Fruit fly (Drosophila melanogaster) whole organism, embryonic: ENCODE measurements around the gene neb.
A peak's percentile ranks its signal among the peaks of the same experiment; 100 is the strongest.

ENCODE experiments used
- Atf-2 ChIP-seq: fragments of 200-800 bp; sonication (Bioruptor generic); optimal IDR thresholded peaks from 2 replicates; lab custom pipeline; 2016; ENCODE audit warnings: missing biosample characterization, missing genetic modification characterization
- Awh ChIP-seq: fragments of 200-800 bp; sonication (Bioruptor generic); IDR thresholded peaks from 2 replicates; pipeline ENCODE4, ENCODE4 v1.3.6; 2022; ENCODE audit warnings: missing biosample characterization, missing genetic modification characterization
- BEAF-32 ChIP-seq: fragments of 200-800 bp; sonication (Bioruptor generic); optimal IDR thresholded peaks from 3 replicates; lab custom pipeline; 2017; ENCODE audit warnings: missing biosample characterization, missing genetic modification characterization, mild to moderate bottlenecking, moderate library complexity, missing genetic modification reagents
- CG10274 ChIP-seq: fragments of 200-800 bp; sonication (Bioruptor generic); optimal IDR thresholded peaks from 3 replicates; lab custom pipeline; 2017; ENCODE audit warnings: missing biosample characterization, mild to moderate bottlenecking, missing genetic modification characterization
- CG10321 ChIP-seq: fragments of 200-800 bp; sonication (Bioruptor generic); IDR thresholded peaks from 2 replicates; pipeline ENCODE4 v1.3.6; 2022; ENCODE audit warnings: missing biosample characterization, missing genetic modification characterization
- CG12299 ChIP-seq: fragments of 200-800 bp; sonication (Bioruptor generic); optimal IDR thresholded peaks from 2 replicates; lab custom pipeline; 2018; ENCODE audit warnings: missing biosample characterization, mild to moderate bottlenecking, missing genetic modification characterization
- CG13775 ChIP-seq: fragments of 200-800 bp; sonication (Bioruptor generic); optimal IDR thresholded peaks from 3 replicates; lab custom pipeline; 2017; ENCODE audit warnings: missing biosample characterization, mild to moderate bottlenecking, missing genetic modification characterization
- CG14050 ChIP-seq: fragments of 200-800 bp; sonication (Bioruptor generic); IDR thresholded peaks from 3 replicates; pipeline ENCODE4 v1.3.6; 2022; ENCODE audit warnings: missing biosample characterization, missing genetic modification characterization
- CG14441 ChIP-seq: fragments of 200-800 bp; sonication (Bioruptor generic); IDR thresholded peaks from 2 replicates; pipeline ENCODE4 v1.3.6; 2022; ENCODE audit warnings: missing biosample characterization, missing genetic modification characterization
- CG14667 ChIP-seq: fragments of 200-800 bp; sonication (Bioruptor generic); IDR thresholded peaks from 2 replicates; pipeline ENCODE4 v1.3.6; 2022; ENCODE audit warnings: missing biosample characterization, missing genetic modification characterization
- CG14965 ChIP-seq: fragments of 200-800 bp; sonication (Bioruptor generic); optimal IDR thresholded peaks from 2 replicates; lab custom pipeline; 2016; ENCODE audit warnings: missing biosample characterization, missing genetic modification characterization, borderline replicate concordance
- CG15011 ChIP-seq: fragments of 200-800 bp; sonication (Bioruptor generic); optimal IDR thresholded peaks from 3 replicates; lab custom pipeline; 2018; ENCODE audit warnings: missing biosample characterization, mild to moderate bottlenecking, missing genetic modification characterization
- CG1602 ChIP-seq: fragments of 200-800 bp; sonication (Bioruptor generic); optimal IDR thresholded peaks from 3 replicates; lab custom pipeline; 2016; ENCODE audit warnings: missing biosample characterization, missing genetic modification characterization
- CG17802 ChIP-seq: fragments of 200-800 bp; sonication (Bioruptor generic); optimal IDR thresholded peaks from 2 replicates; lab custom pipeline; 2018; ENCODE audit warnings: missing biosample characterization, mild to moderate bottlenecking, missing genetic modification characterization, moderate library complexity
- CG18011 ChIP-seq: fragments of 200-800 bp; sonication (Bioruptor generic); optimal IDR thresholded peaks from 2 replicates; lab custom pipeline; 2017; ENCODE audit warnings: missing biosample characterization, missing genetic modification characterization, mild to moderate bottlenecking, moderate library complexity, missing genotype
- CG1832 ChIP-seq: fragments of 200-800 bp; sonication (Bioruptor generic); optimal IDR thresholded peaks from 2 replicates; lab custom pipeline; 2017; ENCODE audit warnings: missing biosample characterization, mild to moderate bottlenecking, missing genetic modification characterization, inconsistent platforms
- CG31365 ChIP-seq: fragments of 200-800 bp; sonication (Bioruptor generic); optimal IDR thresholded peaks from 2 replicates; lab custom pipeline; 2018; ENCODE audit warnings: missing biosample characterization, mild to moderate bottlenecking, missing genetic modification characterization
- CG34376 ChIP-seq: fragments of 200-800 bp; sonication (Bioruptor generic); optimal IDR thresholded peaks from 2 replicates; lab custom pipeline; 2018; ENCODE audit warnings: missing biosample characterization, mild to moderate bottlenecking, missing genetic modification characterization
- CG4282 ChIP-seq: fragments of 200-800 bp; sonication (Bioruptor generic); optimal IDR thresholded peaks from 2 replicates; lab custom pipeline; 2016; ENCODE audit warnings: missing biosample characterization, missing genetic modification characterization
- CG6765 ChIP-seq: fragments of 200-800 bp; sonication (Bioruptor generic); optimal IDR thresholded peaks from 3 replicates; lab custom pipeline; 2017; ENCODE audit warnings: missing biosample characterization, mild to moderate bottlenecking, missing genetic modification characterization
- CG7839 ChIP-seq: fragments of 200-800 bp; sonication (Bioruptor generic); optimal IDR thresholded peaks from 3 replicates; lab custom pipeline; 2018; ENCODE audit warnings: missing biosample characterization, mild to moderate bottlenecking, missing genetic modification characterization, moderate library complexity
- CG8388 ChIP-seq: fragments of 200-800 bp; sonication (Bioruptor generic); optimal IDR thresholded peaks from 2 replicates; lab custom pipeline; 2019; ENCODE audit warnings: missing biosample characterization, mild to moderate bottlenecking, missing genetic modification characterization, moderate library complexity
- Camta ChIP-seq: fragments of 200-800 bp; sonication (Bioruptor generic); optimal IDR thresholded peaks from 2 replicates; lab custom pipeline; 2016; ENCODE audit warnings: missing biosample characterization, missing genetic modification characterization
- Dad ChIP-seq: fragments of 200-800 bp; sonication (Bioruptor generic); optimal IDR thresholded peaks from 3 replicates; lab custom pipeline; 2016; ENCODE audit warnings: missing biosample characterization, missing genetic modification characterization
- Dip2 ChIP-seq: fragments of 200-800 bp; sonication (Bioruptor generic); IDR thresholded peaks from 2 replicates; pipeline ENCODE4 v1.3.6; 2022; ENCODE audit warnings: missing biosample characterization, missing genetic modification characterization
- Dll ChIP-seq: fragments of 200-800 bp; sonication (Bioruptor generic); IDR thresholded peaks from 4 replicates; pipeline ENCODE4 v1.3.6; 2022; ENCODE audit warnings: missing biosample characterization, missing genetic modification characterization; ENCODE audit not compliant: partially characterized antibody
- Ets97D ChIP-seq: fragments of 200-800 bp; sonication (Bioruptor generic); optimal IDR thresholded peaks from 3 replicates; lab custom pipeline; 2016; ENCODE audit warnings: missing biosample characterization, missing genetic modification characterization
- Fer3 ChIP-seq: fragments of 200-800 bp; sonication (Bioruptor generic); optimal IDR thresholded peaks from 2 replicates; lab custom pipeline; 2018; ENCODE audit warnings: missing biosample characterization, mild to moderate bottlenecking, missing genetic modification characterization, moderate library complexity
- Hmr ChIP-seq: fragments of 200-800 bp; sonication (Bioruptor generic); optimal IDR thresholded peaks from 3 replicates; lab custom pipeline; 2017; ENCODE audit warnings: mild to moderate bottlenecking, missing biosample characterization, missing genetic modification reagents, missing genetic modification characterization
- Hr39 ChIP-seq: fragments of >200 bp; optimal IDR thresholded peaks from 2 replicates; lab custom pipeline; 2017
- Jarid2 ChIP-seq: fragments of 200-800 bp; sonication (Bioruptor generic); optimal IDR thresholded peaks from 3 replicates; lab custom pipeline; 2017; ENCODE audit warnings: mild to moderate bottlenecking, missing biosample characterization, missing genetic modification reagents, missing genetic modification characterization
- MBD-R2 ChIP-seq: fragments of 200-800 bp; sonication (Bioruptor generic); IDR thresholded peaks from 2 replicates; pipeline ENCODE4 v1.3.6; 2022; ENCODE audit warnings: missing biosample characterization, missing genetic modification characterization
- Max ChIP-seq: fragments of 200-800 bp; sonication (Bioruptor generic); optimal IDR thresholded peaks from 2 replicates; lab custom pipeline; 2016; ENCODE audit warnings: missing biosample characterization, mild to moderate bottlenecking, missing genetic modification characterization
- Med ChIP-seq: fragments of 200-800 bp; sonication (Bioruptor generic); peaks from one replicate; lab custom pipeline; 2016; ENCODE audit warnings: missing biosample characterization, missing genetic modification characterization, mild to moderate bottlenecking, inconsistent platforms, moderate library complexity
- Sin3A ChIP-seq: fragments of >200 bp; optimal IDR thresholded peaks from 2 replicates; lab custom pipeline; 2018
- Six4 ChIP-seq: fragments of 200-800 bp; sonication (Bioruptor generic); optimal IDR thresholded peaks from 2 replicates; lab custom pipeline; 2016; ENCODE audit warnings: missing biosample characterization, missing genetic modification characterization
- Ssrp ChIP-seq: fragments of 200-800 bp; sonication (Bioruptor generic); optimal IDR thresholded peaks from 2 replicates; lab custom pipeline; 2018; ENCODE audit warnings: missing biosample characterization, mild to moderate bottlenecking, missing genetic modification characterization, moderate library complexity
- btn ChIP-seq: fragments of 200-800 bp; sonication (Bioruptor generic); optimal IDR thresholded peaks from 2 replicates; lab custom pipeline; 2016; ENCODE audit warnings: missing biosample characterization, missing genetic modification characterization
- cad ChIP-seq: fragments of >200 bp; optimal IDR thresholded peaks from 2 replicates; lab custom pipeline; 2017; ENCODE audit warnings: missing biosample characterization, missing genetic modification characterization
- caup ChIP-seq: fragments of 200-800 bp; sonication (Bioruptor generic); optimal IDR thresholded peaks from 3 replicates; lab custom pipeline; 2017; ENCODE audit warnings: missing biosample characterization, mild to moderate bottlenecking, missing genetic modification characterization, moderate library complexity; ENCODE audit not compliant: severe bottlenecking
- cg ChIP-seq: fragments of 200-800 bp; sonication (Bioruptor generic); optimal IDR thresholded peaks from 3 replicates; lab custom pipeline; 2019; ENCODE audit warnings: missing biosample characterization, mild to moderate bottlenecking, missing genetic modification characterization, moderate library complexity
- dimm ChIP-seq: fragments of 200-800 bp; sonication (Bioruptor generic); IDR thresholded peaks from 2 replicates; pipeline ENCODE4 v1.3.6; 2022; ENCODE audit warnings: missing biosample characterization, missing genetic modification characterization
- dpn ChIP-seq, 2 experiments: fragments of 200-800 bp; sonication (Bioruptor generic); optimal IDR thresholded peaks; 3 replicates each; lab custom pipeline; 2016; ENCODE audit warnings: missing biosample characterization in 2 of 2, missing genetic modification characterization in 2 of 2
- esg ChIP-seq: fragments of 200-800 bp; sonication (Bioruptor generic); conservative IDR thresholded peaks from 2 replicates; pipeline ENCODE4 v1.3.6; 2022; ENCODE audit warnings: missing biosample characterization, missing genetic modification characterization
- eve ChIP-seq, 2 experiments: fragments of >200 bp; optimal IDR thresholded peaks; 2 replicates each; lab custom pipeline; 2017; ENCODE audit warnings: missing biosample characterization in 2 of 2, missing genetic modification characterization in 2 of 2
- her ChIP-seq: fragments of 200-800 bp; sonication (Bioruptor generic); optimal IDR thresholded peaks from 2 replicates; lab custom pipeline; 2016; ENCODE audit warnings: missing biosample characterization, missing genetic modification characterization
- jigr1 ChIP-seq: fragments of 200-800 bp; sonication (Bioruptor generic); IDR thresholded peaks from 3 replicates; pipeline ENCODE4 v1.3.6; 2022; ENCODE audit warnings: missing biosample characterization, missing genetic modification characterization
- mld ChIP-seq: fragments of 200-800 bp; sonication (Bioruptor generic); IDR thresholded peaks from 3 replicates; pipeline ENCODE4 v1.3.6; 2022; ENCODE audit warnings: missing biosample characterization, missing genetic modification characterization; ENCODE audit not compliant: partially characterized antibody
- pzg ChIP-seq: fragments of 200-800 bp; sonication (Bioruptor generic); optimal IDR thresholded peaks from 3 replicates; lab custom pipeline; 2018; ENCODE audit warnings: missing biosample characterization, mild to moderate bottlenecking, missing genetic modification characterization, moderate library complexity
- salm ChIP-seq: fragments of 200-800 bp; sonication (Bioruptor generic); optimal IDR thresholded peaks from 2 replicates; lab custom pipeline; 2018; ENCODE audit warnings: missing biosample characterization, mild to moderate bottlenecking, missing genetic modification characterization
- sob ChIP-seq: fragments of 200-800 bp; sonication (Bioruptor generic); IDR thresholded peaks from 2 replicates; pipeline ENCODE4 v1.3.6; 2022; ENCODE audit warnings: missing biosample characterization, missing genetic modification characterization

The neb gene

dm6 chr2L:20097105-20097631, 21.6 kb downstream of the neb start, which contains the start of the genes mRpS18B and Kua (continued):
- TF ChIP-seq cg (GFP tag; lab: Kevin White, UChicago), result no peak
- peak; percentile 43 for TF ChIP-seq CG34376 (GFP tag; lab: Kevin White, UChicago)
- TF ChIP-seq Dip2 (GFP tag; lab: Robert Waterston, UW), result no peak
- TF ChIP-seq CG1602 (GFP tag; lab: Kevin White, UChicago), result peak; percentile 25
- peak; percentile 41 for TF ChIP-seq Ets97D (GFP tag; lab: Kevin White, UChicago)
- peak; percentile 44 to 53 for TF ChIP-seq dpn (GFP tag; optimal IDR thresholded peaks at IDR 0.05; lab: Kevin White, UChicago)
- no peak for TF ChIP-seq CG14050
- peak; percentile 9 for TF ChIP-seq CG17802 (tag; lab: Kevin White, UChicago)
- TF ChIP-seq CG4282 (GFP tag; lab: Kevin White, UChicago), result no peak
- TF ChIP-seq jigr1 (GFP tag; lab: Robert Waterston, UW), result no peak
- TF ChIP-seq pzg (GFP tag; lab: Kevin White, UChicago), result peak; percentile 48
- TF ChIP-seq Atf-2 (GFP tag; lab: Kevin White, UChicago), result no peak
- peak; percentile 52; the same call in 2 of the 4 replicates for TF ChIP-seq Dll
- TF ChIP-seq CG14667 (GFP tag; lab: Robert Waterston, UW), result no peak
- TF ChIP-seq CG8388 (GFP tag; lab: Kevin White, UChicago), result peak; percentile 41
- peak; percentile 85 for TF ChIP-seq Med (GFP tag; lab: Kevin White, UChicago)
- no peak for TF ChIP-seq Awh
- 0 out of 2 replicates have a peak, but pooled peaks have one; percentile 15 for TF ChIP-seq esg (GFP tag; lab: Robert Waterston, UW)
- no peak for TF ChIP-seq CG31365 (tag; lab: Kevin White, UChicago)
- peak; percentile 69 for TF ChIP-seq CG7839 (tag; lab: Kevin White, UChicago)
- TF ChIP-seq CG12299, result peak; percentile 50
- no peak for TF ChIP-seq Sin3A (lab: Kevin White, UChicago)
- TF ChIP-seq her (GFP tag; lab: Kevin White, UChicago), result no peak
- peak; percentile 13 for TF ChIP-seq Camta (GFP tag; lab: Kevin White, UChicago)
- TF ChIP-seq Ssrp (tag; lab: Kevin White, UChicago), result peak; percentile 52
- peak; percentile 71 for TF ChIP-seq BEAF-32
- TF ChIP-seq Hmr (GFP tag; lab: Kevin White, UChicago), result peak; percentile 43
- TF ChIP-seq Jarid2 (GFP tag; lab: Kevin White, UChicago), result no peak
- TF ChIP-seq cad (GFP tag; lab: Kevin White, UChicago), result no peak
- TF ChIP-seq CG15011, result no peak
- TF ChIP-seq MBD-R2 (GFP tag; lab: Robert Waterston, UW), result peak; percentile 88
- TF ChIP-seq Dad (GFP tag; lab: Kevin White, UChicago), result no peak
- TF ChIP-seq CG14965, result no peak
- TF ChIP-seq Hr39 (lab: Kevin White, UChicago), result no peak
- TF ChIP-seq mld (GFP tag; lab: Robert Waterston, UW), result no peak
- TF ChIP-seq CG1832 (GFP tag; lab: Kevin White, UChicago), result no peak
- TF ChIP-seq CG13775, result peak; percentile 59
- peak; percentile 28 for TF ChIP-seq caup
- peak; percentile 57; the same call in 1 of the 2 replicates for TF ChIP-seq CG14441 (GFP tag; lab: Robert Waterston, UW)
- TF ChIP-seq salm (tag; lab: Kevin White, UChicago), result no peak
- TF ChIP-seq sob (GFP tag; lab: Robert Waterston, UW), result peak; percentile 71
- TF ChIP-seq CG10274 (GFP tag; lab: Kevin White, UChicago), result no peak
- peak; percentile 50 for TF ChIP-seq Six4
- TF ChIP-seq CG6765, result no peak
- no peak for TF ChIP-seq btn (GFP tag; lab: Kevin White, UChicago)
- TF ChIP-seq eve (GFP tag; optimal IDR thresholded peaks at IDR 0.05; lab: Kevin White, UChicago), result no peak
- no peak for TF ChIP-seq CG10321 (GFP tag; lab: Robert Waterston, UW)
- TF ChIP-seq Max (GFP tag; lab: Kevin White, UChicago), result no peak
- peak; percentile 54 for TF ChIP-seq Fer3 (tag; lab: Kevin White, UChicago)
- no peak for TF ChIP-seq CG18011 (GFP tag; lab: Kevin White, UChicago)
- no peak for TF ChIP-seq dimm (GFP tag; lab: Robert Waterston, UW)
